Worm (Caenorhabditis elegans) whole organism, late embryonic: ENCODE results near the gene nkcc-1.

Source experiments
- gmeb-2 ChIP-seq: sonication (generic microtip); optimal IDR thresholded peaks from 2 replicates; lab custom pipeline; 2016; ENCODE audit warnings: missing genetic modification characterization, inconsistent platforms, missing compliant biosample characterization
- hlh-30 ChIP-seq: sonication (generic microtip); optimal IDR thresholded peaks from 2 replicates; lab custom pipeline; 2017; ENCODE audit warnings: antibody characterized with exemption, missing genetic modification characterization, missing compliant biosample characterization; ENCODE audit not compliant: insufficient read depth
- sox-2 ChIP-seq: fragments of 200-800 bp; sonication (Bioruptor generic); IDR thresholded peaks from 2 replicates; pipeline ENCODE4 v1.3.6; 2022; ENCODE audit warnings: missing genetic modification reagents, missing genetic modification characterization, missing compliant biosample characterization
- tbx-2 ChIP-seq: sonication (generic microtip); optimal IDR thresholded peaks from 2 replicates; lab custom pipeline; 2016; ENCODE audit warnings: missing genetic modification characterization, missing compliant biosample characterization
- ztf-16 ChIP-seq: sonication (generic microtip); optimal IDR thresholded peaks from 2 replicates; lab custom pipeline; 2017; ENCODE audit warnings: missing genetic modification characterization, missing compliant biosample characterization

DNA sequence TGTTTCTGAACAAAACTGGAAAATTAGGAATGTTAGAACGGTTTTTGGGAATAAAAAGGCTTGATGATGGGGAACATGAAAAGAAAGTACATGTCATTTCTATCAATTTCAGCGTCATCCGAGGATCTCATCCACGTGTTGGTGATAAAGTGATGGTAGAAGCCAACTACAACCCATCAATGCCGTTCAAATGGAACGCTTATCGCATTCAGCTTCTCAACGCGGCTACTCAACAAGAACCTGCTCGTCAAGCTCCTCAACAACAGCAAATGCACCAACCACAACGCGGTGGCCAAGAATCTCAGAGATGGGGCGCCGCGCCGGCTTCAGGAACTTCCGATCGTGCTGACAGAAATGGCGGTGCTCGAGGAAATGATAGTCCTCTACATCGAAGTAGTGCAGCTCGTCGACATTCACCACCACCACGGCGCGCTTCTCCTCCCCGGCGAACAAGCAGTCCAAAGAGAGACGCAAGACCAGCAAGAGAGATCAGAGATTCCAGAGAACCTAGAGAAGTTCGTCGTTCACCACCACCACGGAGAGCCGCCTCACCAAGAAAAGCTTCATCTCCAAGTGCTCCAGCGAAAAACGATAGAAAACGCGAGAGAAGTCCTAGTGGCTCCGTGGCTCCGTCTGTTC is 51.7 kb downstream of the nkcc-1 start:
- no peak for TF ChIP-seq ztf-16 (tag; lab: Kevin White, UChicago)
- TF ChIP-seq sox-2 = no peak
- no peak for TF ChIP-seq gmeb-2 (tag; lab: Kevin White, UChicago)
- TF ChIP-seq hlh-30 (tag; lab: Kevin White, UChicago) = no peak
- no peak for TF ChIP-seq tbx-2 (tag; lab: Kevin White, UChicago)
